Worm (Caenorhabditis elegans): ENCODE data around the gene F28F9.2.

F28F9.2 gene

ce11 chrIV:3840480-3840879 is 960 bp downstream of the F28F9.2 start:
- TF ChIP-seq crh-2 (tag; optimal IDR thresholded peaks at IDR 0.05) (no peak), ztf-11 (tag; optimal IDR thresholded peaks at IDR 0.05) (no peak), unc-39 (tag; optimal IDR thresholded peaks at IDR 0.05) (no peak)

ce11 chrIV:3841607-3842006 is 2.1 kb downstream of the F28F9.2 start:
- no peak for TF ChIP-seq sma-3 (GFP tag; optimal IDR thresholded peaks at IDR 0.05)
- TF ChIP-seq lin-13 (GFP tag; optimal IDR thresholded peaks at IDR 0.05) = no peak
- TF ChIP-seq R02D3.7 (tag; optimal IDR thresholded peaks at IDR 0.05) = no peak
- no peak for TF ChIP-seq elt-1 (tag; optimal IDR thresholded peaks at IDR 0.05)
- TF ChIP-seq peb-1 (tag; optimal IDR thresholded peaks at IDR 0.05) = no peak
- no peak for TF ChIP-seq snpc-4 (tag; optimal IDR thresholded peaks at IDR 0.05)
- no peak for TF ChIP-seq nhr-11 (tag; optimal IDR thresholded peaks at IDR 0.05)
- TF ChIP-seq alr-1 (tag; optimal IDR thresholded peaks at IDR 0.05) = no peak
- TF ChIP-seq ZK546.5 (tag; optimal IDR thresholded peaks at IDR 0.05) = no peak

DNA sequence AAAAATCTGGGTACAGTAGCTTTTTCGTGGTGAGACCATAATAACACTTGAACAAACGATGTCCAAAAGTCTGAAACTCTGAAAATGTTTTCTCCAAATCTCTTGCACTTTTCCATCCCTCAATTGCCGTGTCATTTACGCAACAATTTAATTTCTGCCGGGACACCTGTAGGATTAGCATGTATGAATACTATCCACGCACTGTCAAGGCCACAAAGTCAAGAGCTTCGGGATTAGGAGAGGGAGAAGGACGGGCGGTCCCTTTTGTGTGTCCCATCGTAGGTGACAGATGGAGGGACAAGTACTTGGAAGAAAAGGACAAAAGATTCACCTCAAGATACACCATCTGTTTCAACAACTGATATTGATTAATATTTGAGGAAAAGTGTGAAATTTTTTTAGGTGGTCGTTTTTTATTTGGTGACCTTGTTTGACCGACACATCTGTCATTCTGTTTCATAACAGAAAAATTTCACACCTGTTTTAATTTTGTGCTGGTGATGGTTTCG is 3.6 kb downstream of the F28F9.2 start:
- no peak for TF ChIP-seq ZK546.5 (tag; optimal IDR thresholded peaks at IDR 0.05)
- no peak for TF ChIP-seq sem-4 (tag; optimal IDR thresholded peaks at IDR 0.05)
- TF ChIP-seq nhr-6 (tag; optimal IDR thresholded peaks at IDR 0.05) = no peak
- TF ChIP-seq alr-1 (tag; optimal IDR thresholded peaks at IDR 0.05) = no peak
- TF ChIP-seq Y55F3AM.14 (GFP tag; optimal IDR thresholded peaks at IDR 0.05) = no peak
- TF ChIP-seq ceh-82 (tag; optimal IDR thresholded peaks at IDR 0.05) = no peak
- no peak for TF ChIP-seq nhr-12 (tag; optimal IDR thresholded peaks at IDR 0.05)

ce11 chrIV:3844004-3844403 is 4.5 kb downstream of the F28F9.2 start:
- TF ChIP-seq nhr-21 (tag; optimal IDR thresholded peaks at IDR 0.05) = no peak
- no peak for TF ChIP-seq C34F6.9 (tag; optimal IDR thresholded peaks at IDR 0.05)
- TF ChIP-seq peb-1 (tag; optimal IDR thresholded peaks at IDR 0.05) = no peak
- TF ChIP-seq unc-62 (GFP tag; optimal IDR thresholded peaks at IDR 0.05) = no peak
- no peak for TF ChIP-seq unc-39 (tag; optimal IDR thresholded peaks at IDR 0.05)

ce11 chrIV:3844584-3844983 is 5.1 kb downstream of the F28F9.2 start:
- TF ChIP-seq lin-11 (tag; optimal IDR thresholded peaks at IDR 0.05) (no peak), lin-39 (tag; optimal IDR thresholded peaks at IDR 0.05) (no peak), nhr-23 (tag; optimal IDR thresholded peaks at IDR 0.05) (no peak), skn-1 (tag; optimal IDR thresholded peaks at IDR 0.05) (no peak), nhr-129 (tag; optimal IDR thresholded peaks at IDR 0.05) (no peak), lsy-2 (tag; optimal IDR thresholded peaks at IDR 0.05) (no peak), unc-55 (GFP tag; optimal IDR thresholded peaks at IDR 0.05) (no peak), sma-9 (GFP tag; optimal IDR thresholded peaks at IDR 0.05) (no peak), sma-9 (tag; optimal IDR thresholded peaks at IDR 0.05) (no peak), lin-13 (GFP tag; optimal IDR thresholded peaks at IDR 0.05) (no peak), nhr-12 (tag; optimal IDR thresholded peaks at IDR 0.05) (no peak), ZK546.5 (tag; optimal IDR thresholded peaks at IDR 0.05) (no peak), nhr-25 (tag; optimal IDR thresholded peaks at IDR 0.05) (no peak), nhr-21 (tag; optimal IDR thresholded peaks at IDR 0.05) (no peak), gmeb-1 (tag; optimal IDR thresholded peaks at IDR 0.05) (no peak), nhr-77 (tag; optimal IDR thresholded peaks at IDR 0.05) (no peak), Y55F3AM.14 (GFP tag; optimal IDR thresholded peaks at IDR 0.05) (no peak), alr-1 (tag; optimal IDR thresholded peaks at IDR 0.05) (no peak), mab-5 (tag; optimal IDR thresholded peaks at IDR 0.05) (no peak), mbf-1 (tag; optimal IDR thresholded peaks at IDR 0.05) (no peak), unc-39 (tag; optimal IDR thresholded peaks at IDR 0.05) (no peak)

- no peak for TF ChIP-seq lin-13 (GFP tag; optimal IDR thresholded peaks at IDR 0.05)
- TF ChIP-seq elt-3 (tag; optimal IDR thresholded peaks at IDR 0.05) = no peak
- no peak for TF ChIP-seq unc-39 (tag; optimal IDR thresholded peaks at IDR 0.05)
- no peak for TF ChIP-seq nhr-10 (tag; optimal IDR thresholded peaks at IDR 0.05)
- no peak for TF ChIP-seq ztf-1 (GFP tag; conservative IDR thresholded peaks at IDR 0.05)
- no peak for TF ChIP-seq C34F6.9 (tag; optimal IDR thresholded peaks at IDR 0.05)
- TF ChIP-seq unc-62 (GFP tag; optimal IDR thresholded peaks at IDR 0.05) = no peak
- no peak for TF ChIP-seq nhr-129 (tag; optimal IDR thresholded peaks at IDR 0.05)
- no peak for TF ChIP-seq nhr-6 (tag; optimal IDR thresholded peaks at IDR 0.05)
- TF ChIP-seq egl-27 (tag; optimal IDR thresholded peaks at IDR 0.05) = no peak
- TF ChIP-seq snpc-4 (tag; optimal IDR thresholded peaks at IDR 0.05) = no peak
- TF ChIP-seq skn-1 (tag; optimal IDR thresholded peaks at IDR 0.05) = no peak
- no peak for TF ChIP-seq sma-9 (GFP tag; optimal IDR thresholded peaks at IDR 0.05)
- TF ChIP-seq sma-9 (tag; optimal IDR thresholded peaks at IDR 0.05) = no peak
- no peak for TF ChIP-seq nhr-12 (tag; optimal IDR thresholded peaks at IDR 0.05)
Observed at ce11 chrIV:3847489-3847888, 8.0 kb downstream of the F28F9.2 start.
